Fruit fly (Drosophila melanogaster): Measurements from ENCODE around the gene Irbp18.
A peak's percentile ranks its signal among the peaks of the same experiment; 100 is the strongest.

Irbp18 gene

dm6 chr3L:11052760-11053259 is 45.2 kb downstream of the Irbp18 start:
- TF ChIP-seq CG4496 (GFP tag; IDR thresholded peaks at IDR 0.05) (peak; percentile 60; the same call in 2 of the 3 replicates), fd96Ca (GFP tag; IDR thresholded peaks at IDR 0.05) (0 out of 3 replicates have a peak, but pooled peaks have one; percentile 13), CG14655 (GFP tag; optimal IDR thresholded peaks at IDR 0.05) (no peak), CG32121 (GFP tag; IDR thresholded peaks at IDR 0.05) (peak; percentile 62; the same call in 1 of the 2 replicates), CG10348 (GFP tag; IDR thresholded peaks at IDR 0.05) (no peak), Pif1A (GFP tag; optimal IDR thresholded peaks at IDR 0.05) (peak; percentile 28), Ets98B (GFP tag; IDR thresholded peaks at IDR 0.05) (peak; percentile 58; the same call in 1 of the 2 replicates), CG12605 (GFP tag; IDR thresholded peaks at IDR 0.05) (no peak), Pif1B (GFP tag; optimal IDR thresholded peaks at IDR 0.05) (peak; percentile 15)

- TF ChIP-seq CG34367 (tag; optimal IDR thresholded peaks at IDR 0.05) (no peak), CG12605 (GFP tag; IDR thresholded peaks at IDR 0.05) (no peak), fd96Ca (GFP tag; IDR thresholded peaks at IDR 0.05) (no peak)
Observed at dm6 chr3L:11051271-11051670, 46.7 kb downstream of the Irbp18 start, which contains the start of gene CG43693. Gene CG43693 (minus strand): TSS chr3L:11051371.

DNA sequence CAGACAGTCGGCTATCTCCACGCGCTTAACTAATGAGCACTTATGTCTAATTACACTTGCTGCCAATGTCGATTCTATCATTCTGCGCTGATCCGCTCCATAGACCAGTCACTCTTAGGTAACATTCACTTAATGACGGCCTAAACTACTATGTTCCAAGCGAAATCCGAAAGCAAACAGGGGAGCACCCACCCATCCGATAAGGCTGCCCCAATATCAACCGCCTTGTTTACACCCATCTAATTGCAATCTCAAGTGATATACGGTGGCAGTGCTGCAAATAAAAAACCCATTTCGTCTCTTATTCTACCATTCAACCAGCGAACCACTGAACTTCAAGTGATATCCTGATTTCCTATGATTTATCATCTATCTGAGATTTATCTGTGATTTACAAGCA is 48.6 kb downstream of the Irbp18 start:
- TF ChIP-seq CG32121 (GFP tag; IDR thresholded peaks at IDR 0.05) (0 out of 2 replicates have a peak, but pooled peaks have one; percentile 12), CG8159 (tag; optimal IDR thresholded peaks at IDR 0.05) (no peak), D1 (tag; optimal IDR thresholded peaks at IDR 0.05) (no peak)

DNA sequence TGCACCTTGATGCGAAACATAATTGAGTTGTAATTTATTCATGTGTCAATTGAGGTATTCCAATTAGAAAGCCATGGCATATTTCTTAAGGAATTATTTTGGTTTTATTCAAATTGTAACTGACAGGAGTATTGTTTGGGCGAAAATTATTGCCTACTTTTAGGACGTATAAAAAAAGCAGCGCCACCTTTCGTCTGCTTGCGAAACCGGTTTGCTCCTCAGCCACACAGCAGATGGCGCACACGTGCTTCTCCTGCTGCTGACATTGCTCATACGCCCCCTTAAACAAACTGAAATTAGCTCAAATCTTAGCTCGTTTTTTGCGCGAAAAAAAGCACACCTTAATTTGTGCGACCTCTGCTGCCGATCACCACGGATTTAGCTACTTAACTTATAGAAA is 50.1 kb downstream of the Irbp18 start:
- peak; percentile 65 for TF ChIP-seq D1 (tag; optimal IDR thresholded peaks at IDR 0.05)
- TF ChIP-seq CG10348 (GFP tag; IDR thresholded peaks at IDR 0.05), result no peak
- no peak for TF ChIP-seq EcR (GFP tag; optimal IDR thresholded peaks at IDR 0.05)
- no peak for TF ChIP-seq rn (GFP tag; IDR thresholded peaks at IDR 0.05)
- TF ChIP-seq CG17806 (tag; optimal IDR thresholded peaks at IDR 0.05), result no peak
- TF ChIP-seq fd96Ca (GFP tag; IDR thresholded peaks at IDR 0.05), result no peak
- TF ChIP-seq gl (tag; optimal IDR thresholded peaks at IDR 0.05), result peak; percentile 1
- TF ChIP-seq CG9948 (tag; optimal IDR thresholded peaks at IDR 0.05), result no peak
- TF ChIP-seq CG32121 (GFP tag; IDR thresholded peaks at IDR 0.05), result 0 out of 2 replicates have a peak, but pooled peaks have one; percentile 36
- TF ChIP-seq CG12605 (GFP tag; IDR thresholded peaks at IDR 0.05), result no peak
- no peak for TF ChIP-seq CG13204 (GFP tag; optimal IDR thresholded peaks at IDR 0.05)
- peak; percentile 79 for TF ChIP-seq CG4496 (GFP tag; IDR thresholded peaks at IDR 0.05)
- TF ChIP-seq CG14655 (GFP tag; optimal IDR thresholded peaks at IDR 0.05), result no peak
- TF ChIP-seq Pif1A (GFP tag; optimal IDR thresholded peaks at IDR 0.05), result peak; percentile 13
- TF ChIP-seq Ets98B (GFP tag; IDR thresholded peaks at IDR 0.05), result peak; percentile 45; the same call in 1 of the 2 replicates
- TF ChIP-seq Snoo (tag; optimal IDR thresholded peaks at IDR 0.05), result peak; percentile 68
- no peak for TF ChIP-seq CG8159 (tag; optimal IDR thresholded peaks at IDR 0.05)
- no peak for TF ChIP-seq CG8301 (tag; optimal IDR thresholded peaks at IDR 0.05)
- peak; percentile 29 for TF ChIP-seq CG34367 (tag; optimal IDR thresholded peaks at IDR 0.05)
- no peak for TF ChIP-seq CG15710 (tag; optimal IDR thresholded peaks at IDR 0.05)
- no peak for TF ChIP-seq Pif1B (GFP tag; optimal IDR thresholded peaks at IDR 0.05)

Data from whole organism, pupa.